Worm (Caenorhabditis elegans): ENCODE measurements around the gene F53F8.7.

- TF ChIP-seq ceh-82 (tag; optimal IDR thresholded peaks at IDR 0.05) = no peak
- no peak for TF ChIP-seq mab-5 (tag; optimal IDR thresholded peaks at IDR 0.05)
- TF ChIP-seq sem-4 (tag; optimal IDR thresholded peaks at IDR 0.05) = no peak
- TF ChIP-seq nhr-12 (tag; optimal IDR thresholded peaks at IDR 0.05) = no peak
- TF ChIP-seq fos-1 (tag; optimal IDR thresholded peaks at IDR 0.05) = no peak
- TF ChIP-seq R02D3.7 (tag; optimal IDR thresholded peaks at IDR 0.05) = no peak
- TF ChIP-seq lsy-2 (tag; optimal IDR thresholded peaks at IDR 0.05) = no peak
- TF ChIP-seq nhr-237 (tag; optimal IDR thresholded peaks at IDR 0.05) = no peak
- no peak for TF ChIP-seq ztf-11 (tag; optimal IDR thresholded peaks at IDR 0.05)
These were observed 29.3 kb upstream of the F53F8.7 start for ce11 chrV:20727458-20727857.
